Fruit fly (Drosophila melanogaster): ENCODE results near the gene LanA.

LanA gene

dm6 chr3L:6173826-6174255 lies 44.0 kb downstream of the LanA start, which contains the start of the genes fmt and CG7376 (continued):
- TF ChIP-seq CG18599 (GFP tag; optimal IDR thresholded peaks at IDR 0.05), result no peak
- peak; percentile 63 for TF ChIP-seq BEAF-32 (GFP tag; optimal IDR thresholded peaks at IDR 0.05)
- no peak for TF ChIP-seq CG16815 (GFP tag; optimal IDR thresholded peaks at IDR 0.05)
- no peak for TF ChIP-seq CG13296 (GFP tag; optimal IDR thresholded peaks at IDR 0.05)
- no peak for TF ChIP-seq MESR4 (GFP tag; optimal IDR thresholded peaks at IDR 0.05)
- no peak for TF ChIP-seq CG9876 (GFP tag; optimal IDR thresholded peaks at IDR 0.05)
- TF ChIP-seq HLH4C (GFP tag; IDR thresholded peaks at IDR 0.05; ENCODE audit: partially characterized antibody), result peak; percentile 95
- peak; percentile 84 for TF ChIP-seq vnd (GFP tag; IDR thresholded peaks at IDR 0.05; ENCODE audit: partially characterized antibody)
- no peak for TF ChIP-seq Ada2b (GFP tag; IDR thresholded peaks at IDR 0.05)
- TF ChIP-seq YL-1 (GFP tag; optimal IDR thresholded peaks at IDR 0.05), result peak; percentile 78
- TF ChIP-seq Atf3 (GFP tag; optimal IDR thresholded peaks at IDR 0.05), result no peak
- no peak for TF ChIP-seq CG8359 (GFP tag; optimal IDR thresholded peaks at IDR 0.05; ENCODE audit: borderline replicate concordance)
- TF ChIP-seq Dp (GFP tag; optimal IDR thresholded peaks at IDR 0.05), result peak; percentile 64
- no peak for TF ChIP-seq scrt (GFP tag; optimal IDR thresholded peaks at IDR 0.05)
- no peak for TF ChIP-seq CG31365 (tag; optimal IDR thresholded peaks at IDR 0.05)
- no peak for TF ChIP-seq fd64A (GFP tag; optimal IDR thresholded peaks at IDR 0.05)
- TF ChIP-seq CG4360 (GFP tag; IDR thresholded peaks at IDR 0.05), result no peak
- 0 out of 3 replicates have a peak, but pooled peaks have one; percentile 47 for TF ChIP-seq Doc3 (GFP tag; IDR thresholded peaks at IDR 0.05; ENCODE audit: partially characterized antibody)
- TF ChIP-seq Chrac-16 (GFP tag; optimal IDR thresholded peaks at IDR 0.05), result peak; percentile 4
- peak; percentile 90 for TF ChIP-seq nerfin-2 (GFP tag; IDR thresholded peaks at IDR 0.05; ENCODE audit: partially characterized antibody)
- peak; percentile 86 for TF ChIP-seq stwl (tag; optimal IDR thresholded peaks at IDR 0.05)
- no peak for TF ChIP-seq CG8924 (tag; optimal IDR thresholded peaks at IDR 0.05)
- TF ChIP-seq CG34224 (GFP tag; IDR thresholded peaks at IDR 0.05; ENCODE audit: partially characterized antibody), result peak; percentile 69; the same call in 2 of the 3 replicates
- no peak for TF ChIP-seq CG14441 (GFP tag; IDR thresholded peaks at IDR 0.05)
- peak; percentile 89 for TF ChIP-seq row (GFP tag; IDR thresholded peaks at IDR 0.05)
- no peak for TF ChIP-seq trh (GFP tag; optimal IDR thresholded peaks at IDR 0.05)
- TF ChIP-seq GATAe (GFP tag; conservative IDR thresholded peaks at IDR 0.05), result no peak
- peak; percentile 46; the same call in 1 of the 2 replicates for TF ChIP-seq MBD-R2 (GFP tag; IDR thresholded peaks at IDR 0.05)
- no peak for TF ChIP-seq Ravus (GFP tag; IDR thresholded peaks at IDR 0.05)
- TF ChIP-seq mld (GFP tag; IDR thresholded peaks at IDR 0.05; ENCODE audit: partially characterized antibody), result peak; percentile 61; the same call in 2 of the 3 replicates
- TF ChIP-seq Hsf (GFP tag; optimal IDR thresholded peaks at IDR 0.05), result peak; percentile 20
- peak; percentile 94 for TF ChIP-seq CG30020 (tag; optimal IDR thresholded peaks at IDR 0.05)
- TF ChIP-seq z (GFP tag; IDR thresholded peaks at IDR 0.05), result no peak
- TF ChIP-seq CG1602 (GFP tag; optimal IDR thresholded peaks at IDR 0.05), result peak; percentile 10
- TF ChIP-seq pum (GFP tag; optimal IDR thresholded peaks at IDR 0.05), result no peak
- peak; percentile 79 for TF ChIP-seq ato (GFP tag; IDR thresholded peaks at IDR 0.05; ENCODE audit: partially characterized antibody)
- no peak for TF ChIP-seq vfl (GFP tag; optimal IDR thresholded peaks at IDR 0.05)
- peak; percentile 69 for TF ChIP-seq CG17829 (tag; optimal IDR thresholded peaks at IDR 0.05)
- TF ChIP-seq Bgb (GFP tag; IDR thresholded peaks at IDR 0.05; ENCODE audit: partially characterized antibody), result peak; percentile 71
- no peak for TF ChIP-seq dan (GFP tag; IDR thresholded peaks at IDR 0.05)
- TF ChIP-seq NC2β (GFP tag; optimal IDR thresholded peaks at IDR 0.05), result no peak
- TF ChIP-seq knrl (GFP tag; IDR thresholded peaks at IDR 0.05; ENCODE audit: partially characterized antibody), result peak; percentile 76
- TF ChIP-seq B-H2 (GFP tag; optimal IDR thresholded peaks at IDR 0.05), result peak; percentile 43
- TF ChIP-seq CG16779 (GFP tag; IDR thresholded peaks at IDR 0.05), result no peak
- TF ChIP-seq bowl (GFP tag; IDR thresholded peaks at IDR 0.05), result no peak
- TF ChIP-seq CG7963 (GFP tag; IDR thresholded peaks at IDR 0.05; ENCODE audit: partially characterized antibody), result peak; percentile 85
- peak; percentile 58 for TF ChIP-seq CG13424 (tag; optimal IDR thresholded peaks at IDR 0.05)
- TF ChIP-seq CG10979 (tag; optimal IDR thresholded peaks at IDR 0.05), result peak; percentile 30
- TF ChIP-seq Opbp (GFP tag; IDR thresholded peaks at IDR 0.05; ENCODE audit: partially characterized antibody), result peak; percentile 78; the same call in 2 of the 3 replicates
